Worm (Caenorhabditis elegans) whole organism, late embryonic: ENCODE measurements around the gene daf-31.

Experiments
- C08G9.2 ChIP-seq: sonication (generic microtip); optimal IDR thresholded peaks from 2 replicates; lab custom pipeline; 2016; ENCODE audit warnings: mild to moderate bottlenecking, missing genetic modification characterization, moderate library complexity, missing compliant biosample characterization
- C38D4.7 ChIP-seq: fragments of 200-800 bp; sonication (Bioruptor generic); optimal IDR thresholded peaks from 2 replicates; lab custom pipeline; 2018; ENCODE audit warnings: mild to moderate bottlenecking, missing genetic modification characterization, moderate library complexity, missing compliant biosample characterization
- K02D7.2 ChIP-seq: sonication (generic microtip); optimal IDR thresholded peaks from 2 replicates; lab custom pipeline; 2017; ENCODE audit warnings: mild to moderate bottlenecking, missing genetic modification characterization, missing compliant biosample characterization
- K09A11.1 ChIP-seq: sonication (generic microtip); optimal IDR thresholded peaks from 2 replicates; lab custom pipeline; 2017; ENCODE audit warnings: antibody characterized with exemption, mild to moderate bottlenecking, missing genetic modification characterization, missing compliant biosample characterization; ENCODE audit not compliant: insufficient read depth
- T23F11.4 ChIP-seq: fragments of 200-800 bp; sonication (Bioruptor generic); optimal IDR thresholded peaks from 2 replicates; lab custom pipeline; 2018; ENCODE audit warnings: mild to moderate bottlenecking, missing genetic modification characterization, missing compliant biosample characterization
- ahr-1 ChIP-seq: sonication (generic microtip); optimal IDR thresholded peaks from 2 replicates; lab custom pipeline; 2016; ENCODE audit warnings: missing genetic modification characterization, missing compliant biosample characterization
- ceh-14 ChIP-seq: sonication (generic microtip); optimal IDR thresholded peaks from 2 replicates; lab custom pipeline; 2016; ENCODE audit warnings: missing genotype, missing genetic modification characterization, missing compliant biosample characterization
- ceh-18 ChIP-seq: sonication (generic microtip); optimal IDR thresholded peaks from 2 replicates; lab custom pipeline; 2016; ENCODE audit warnings: missing genetic modification characterization, missing compliant biosample characterization
- ceh-2 ChIP-seq: sonication (generic microtip); optimal IDR thresholded peaks from 2 replicates; lab custom pipeline; 2016; ENCODE audit warnings: missing genotype, missing genetic modification characterization, missing compliant biosample characterization
- ceh-24 ChIP-seq: sonication (generic microtip); optimal IDR thresholded peaks from 2 replicates; lab custom pipeline; 2016; ENCODE audit warnings: mild to moderate bottlenecking, missing genetic modification characterization, missing compliant biosample characterization
- ceh-30 ChIP-seq: fragments of 150-350 bp; optimal IDR thresholded peaks from 2 replicates; lab custom pipeline; 2014; ENCODE audit warnings: missing biosample characterization, missing genetic modification characterization
- ceh-31 ChIP-seq: sonication (generic microtip); optimal IDR thresholded peaks from 2 replicates; lab custom pipeline; 2016; ENCODE audit warnings: missing genetic modification characterization, missing compliant biosample characterization
- ceh-34 ChIP-seq: sonication (generic microtip); optimal IDR thresholded peaks from 2 replicates; lab custom pipeline; 2016; ENCODE audit warnings: mild to moderate bottlenecking, missing genetic modification characterization, missing compliant biosample characterization
- ceh-48 ChIP-seq: sonication (generic microtip); optimal IDR thresholded peaks from 2 replicates; lab custom pipeline; 2016; ENCODE audit warnings: missing genetic modification characterization, inconsistent platforms, missing compliant biosample characterization
- che-1 ChIP-seq: sonication (generic microtip); optimal IDR thresholded peaks from 2 replicates; lab custom pipeline; 2016; ENCODE audit warnings: mild to moderate bottlenecking, missing genetic modification characterization, missing compliant biosample characterization
- elt-4 ChIP-seq: sonication (generic microtip); optimal IDR thresholded peaks from 2 replicates; lab custom pipeline; 2016; ENCODE audit warnings: missing genetic modification characterization, missing compliant biosample characterization
- ets-4 ChIP-seq: sonication (generic microtip); optimal IDR thresholded peaks from 2 replicates; lab custom pipeline; 2016; ENCODE audit warnings: missing genetic modification characterization, missing compliant biosample characterization
- eyg-1 ChIP-seq: sonication (generic microtip); optimal IDR thresholded peaks from 2 replicates; lab custom pipeline; 2016; ENCODE audit warnings: missing genotype, missing genetic modification characterization, missing compliant biosample characterization
- fkh-6 ChIP-seq: sonication (generic microtip); optimal IDR thresholded peaks from 2 replicates; lab custom pipeline; 2016; ENCODE audit warnings: missing genetic modification characterization, missing compliant biosample characterization
- hlh-15 ChIP-seq: sonication (generic microtip); optimal IDR thresholded peaks from 2 replicates; lab custom pipeline; 2016; ENCODE audit warnings: missing genetic modification characterization, missing compliant biosample characterization
- hlh-30 ChIP-seq: sonication (generic microtip); optimal IDR thresholded peaks from 2 replicates; lab custom pipeline; 2017; ENCODE audit warnings: antibody characterized with exemption, missing genetic modification characterization, missing compliant biosample characterization; ENCODE audit not compliant: insufficient read depth
- hlh-6 ChIP-seq: sonication (generic microtip); optimal IDR thresholded peaks from 2 replicates; lab custom pipeline; 2016; ENCODE audit warnings: missing genotype, missing genetic modification characterization, missing compliant biosample characterization
- lim-6 ChIP-seq: sonication (generic microtip); optimal IDR thresholded peaks from 2 replicates; lab custom pipeline; 2016; ENCODE audit warnings: missing genetic modification characterization, missing compliant biosample characterization
- lin-11 ChIP-seq: fragments of 200-800 bp; sonication (Bioruptor generic); optimal IDR thresholded peaks from 2 replicates; lab custom pipeline; 2018; ENCODE audit warnings: mild to moderate bottlenecking, missing genetic modification characterization, missing compliant biosample characterization
- madf-2 ChIP-seq: sonication (generic microtip); optimal IDR thresholded peaks from 2 replicates; lab custom pipeline; 2017; ENCODE audit warnings: missing genetic modification characterization, missing compliant biosample characterization
- mec-3 ChIP-seq: sonication (generic microtip); optimal IDR thresholded peaks from 2 replicates; lab custom pipeline; 2016; ENCODE audit warnings: borderline replicate concordance, missing genetic modification characterization, missing compliant biosample characterization
- nhr-11 ChIP-seq: fragments of 150-350 bp; optimal IDR thresholded peaks from 2 replicates; lab custom pipeline; 2014; ENCODE audit warnings: missing biosample characterization, missing genetic modification characterization
- nhr-232 ChIP-seq: sonication (generic microtip); optimal IDR thresholded peaks from 2 replicates; lab custom pipeline; 2016; ENCODE audit warnings: missing genetic modification characterization, missing compliant biosample characterization
- npax-4 ChIP-seq: sonication (generic microtip); optimal IDR thresholded peaks from 2 replicates; lab custom pipeline; 2016; ENCODE audit warnings: missing genetic modification characterization, missing compliant biosample characterization
- odd-2 ChIP-seq: sonication (generic microtip); optimal IDR thresholded peaks from 2 replicates; lab custom pipeline; 2017; ENCODE audit warnings: antibody characterized with exemption, mild to moderate bottlenecking, missing genetic modification characterization, missing compliant biosample characterization
- pat-9 ChIP-seq: fragments of 200-800 bp; sonication (Bioruptor generic); optimal IDR thresholded peaks from 2 replicates; lab custom pipeline; 2018; ENCODE audit warnings: mild to moderate bottlenecking, missing genetic modification characterization, moderate library complexity, missing compliant biosample characterization
- pax-1 ChIP-seq: fragments of 150-350 bp; optimal IDR thresholded peaks from 2 replicates; lab custom pipeline; 2014; ENCODE audit warnings: missing biosample characterization, missing genetic modification characterization
- pha-2 ChIP-seq: sonication (generic microtip); optimal IDR thresholded peaks from 2 replicates; lab custom pipeline; 2017; ENCODE audit warnings: mild to moderate bottlenecking, missing genetic modification characterization, missing compliant biosample characterization
- pros-1 ChIP-seq: fragments of 150-350 bp; optimal IDR thresholded peaks from 2 replicates; lab custom pipeline; 2014; ENCODE audit warnings: missing biosample characterization, missing genetic modification reagents, missing genetic modification characterization
- ref-2 ChIP-seq: sonication (generic microtip); optimal IDR thresholded peaks from 2 replicates; lab custom pipeline; 2016; ENCODE audit warnings: missing genetic modification characterization, missing compliant biosample characterization
- sox-4 ChIP-seq: sonication (generic microtip); optimal IDR thresholded peaks from 2 replicates; lab custom pipeline; 2017; ENCODE audit warnings: mild to moderate bottlenecking, missing genetic modification characterization, inconsistent platforms, missing compliant biosample characterization
- syd-9 ChIP-seq: sonication (generic microtip); optimal IDR thresholded peaks from 2 replicates; lab custom pipeline; 2016; ENCODE audit warnings: mild to moderate bottlenecking, missing genetic modification characterization, moderate library complexity, missing compliant biosample characterization
- tbx-2 ChIP-seq: sonication (generic microtip); optimal IDR thresholded peaks from 2 replicates; lab custom pipeline; 2016; ENCODE audit warnings: missing genetic modification characterization, missing compliant biosample characterization
- tbx-7 ChIP-seq: sonication (generic microtip); optimal IDR thresholded peaks from 2 replicates; lab custom pipeline; 2016; ENCODE audit warnings: missing genotype, missing genetic modification characterization, missing compliant biosample characterization
- ttx-3 ChIP-seq: sonication (generic microtip); optimal IDR thresholded peaks from 2 replicates; lab custom pipeline; 2016; ENCODE audit warnings: missing genetic modification reagents, missing genetic modification characterization, missing compliant biosample characterization
- unc-3 ChIP-seq, 2 experiments: fragments of 200-800 bp in 1 of 2; sonication (Bioruptor generic) in 1 of 2; sonication (generic microtip) in 1 of 2; conservative IDR thresholded peaks in 1 of 2; optimal IDR thresholded peaks in 1 of 2; 2 replicates each; pipeline versions ENCODE4 v1.3.6 to Lab custom; 2016 to 2022; ENCODE audit warnings: missing compliant biosample characterization in 2 of 2, missing genetic modification characterization in 2 of 2, missing genetic modification reagents in 1 of 2
- unc-42 ChIP-seq: sonication (generic microtip); optimal IDR thresholded peaks from 2 replicates; lab custom pipeline; 2016; ENCODE audit warnings: missing genotype, missing genetic modification characterization, missing compliant biosample characterization
- unc-55 ChIP-seq: sonication (generic microtip); optimal IDR thresholded peaks from 2 replicates; lab custom pipeline; 2017; ENCODE audit warnings: missing biosample characterization, missing genetic modification reagents, missing genetic modification characterization
- unc-86 ChIP-seq: sonication (generic microtip); optimal IDR thresholded peaks from 2 replicates; lab custom pipeline; 2016; ENCODE audit warnings: missing genetic modification characterization, missing compliant biosample characterization
- zip-5 ChIP-seq: sonication (generic microtip); optimal IDR thresholded peaks from 2 replicates; lab custom pipeline; 2016; ENCODE audit warnings: missing genetic modification characterization, missing compliant biosample characterization

Gene daf-31

DNA sequence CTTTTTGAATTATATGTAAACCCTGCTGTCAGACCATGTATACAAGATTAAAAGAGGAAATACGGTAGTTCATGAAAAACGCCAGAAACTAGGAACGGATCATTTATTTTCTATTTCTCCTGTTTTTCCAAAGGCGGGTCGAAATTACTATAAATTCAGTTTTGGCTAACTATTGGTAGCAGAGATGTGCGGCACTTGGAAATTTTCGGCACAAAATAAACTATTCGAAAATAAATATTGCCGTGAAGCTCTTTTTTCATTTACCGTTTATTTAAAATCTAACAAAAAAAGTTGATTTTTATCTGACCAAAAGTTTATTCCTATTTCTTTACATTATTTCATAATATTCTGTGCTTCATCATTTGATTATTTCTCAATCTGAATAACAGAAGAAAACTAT lies 46.0 kb upstream of the daf-31 start, which contains the start of gene T09A12.1:
Gene T09A12.1 (plus strand): TSS at position 301 of the 400 bp plus-strand sequence.
- no peak for TF ChIP-seq npax-4 (tag; lab: Kevin White, UChicago)
- no peak for TF ChIP-seq hlh-15 (tag; lab: Kevin White, UChicago)
- TF ChIP-seq pat-9 (tag; lab: Kevin White, UChicago), result no peak
- TF ChIP-seq tbx-7 (tag; lab: Kevin White, UChicago), result no peak
- TF ChIP-seq fkh-6 (tag; lab: Kevin White, UChicago), result no peak
- no peak for TF ChIP-seq ahr-1 (tag; lab: Kevin White, UChicago)
- no peak for TF ChIP-seq nhr-232
- TF ChIP-seq hlh-30, result no peak
- TF ChIP-seq pha-2, result no peak

DNA sequence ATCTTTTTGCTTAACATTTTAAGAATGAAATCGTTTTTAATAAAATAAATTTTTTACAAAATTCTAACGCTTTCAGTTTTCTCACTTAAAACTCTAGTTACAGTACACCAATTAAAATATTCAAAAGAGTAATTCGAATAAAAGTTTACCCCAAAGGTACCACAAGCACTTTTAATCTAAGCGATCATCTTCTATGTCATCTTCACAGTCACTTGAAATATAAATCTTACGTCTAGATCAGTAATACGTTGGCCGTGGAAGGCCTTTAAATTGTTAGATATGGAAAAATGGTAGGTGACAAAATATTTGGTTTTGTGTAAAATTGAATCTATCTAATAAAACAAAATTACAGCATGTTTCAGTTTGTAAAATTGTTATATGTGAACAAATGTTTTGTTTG lies 42.7 kb upstream of the daf-31 start:
- TF ChIP-seq eyg-1 (tag; lab: Kevin White, UChicago) (no peak), pax-1 (tag; lab: Kevin White, UChicago) (no peak), ceh-24 (no peak), ceh-48 (no peak), sox-4 (tag; lab: Kevin White, UChicago) (no peak), nhr-11 (tag; lab: Kevin White, UChicago) (no peak), ttx-3 (no peak), unc-86 (tag; lab: Kevin White, UChicago) (no peak), mec-3 (tag; lab: Kevin White, UChicago) (no peak), hlh-6 (no peak), tbx-7 (tag; lab: Kevin White, UChicago) (no peak), pros-1 (tag; lab: Kevin White, UChicago) (no peak)

DNA sequence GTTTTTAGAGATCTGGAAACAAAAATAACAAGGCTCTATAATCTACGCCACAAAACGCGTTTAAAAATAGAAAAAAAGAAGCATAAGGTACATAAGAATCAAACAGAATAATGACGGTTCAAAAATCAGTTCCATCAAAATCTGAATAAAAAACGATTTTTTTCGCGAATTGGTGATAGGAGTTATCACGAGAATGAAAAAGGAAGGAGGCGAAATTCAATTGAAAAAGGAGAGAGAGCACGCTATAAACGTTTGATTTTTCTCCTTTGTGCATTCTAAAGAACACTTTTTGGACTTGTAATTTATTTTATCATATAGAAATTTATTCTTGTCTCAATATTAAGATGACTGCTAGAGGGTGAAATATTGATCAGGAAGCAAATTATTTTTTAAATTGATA lies 38.7 kb upstream of the daf-31 start:
- TF ChIP-seq tbx-2 (tag; lab: Kevin White, UChicago) (no peak), unc-86 (tag; lab: Kevin White, UChicago) (no peak), che-1 (tag; lab: Kevin White, UChicago) (no peak), ref-2 (tag; lab: Kevin White, UChicago) (no peak), ceh-30 (tag; lab: Kevin White, UChicago) (no peak), madf-2 (tag; lab: Kevin White, UChicago) (no peak), unc-42 (no peak), ahr-1 (tag; lab: Kevin White, UChicago) (no peak), odd-2 (tag; lab: Kevin White, UChicago) (no peak), T23F11.4 (no peak), C08G9.2 (tag; lab: Kevin White, UChicago) (no peak), unc-55 (GFP tag; lab: Kevin White, UChicago) (no peak), ceh-2 (tag; lab: Kevin White, UChicago) (no peak), ceh-48 (no peak), ets-4 (tag; lab: Kevin White, UChicago) (no peak), nhr-11 (tag; lab: Kevin White, UChicago) (no peak)

DNA sequence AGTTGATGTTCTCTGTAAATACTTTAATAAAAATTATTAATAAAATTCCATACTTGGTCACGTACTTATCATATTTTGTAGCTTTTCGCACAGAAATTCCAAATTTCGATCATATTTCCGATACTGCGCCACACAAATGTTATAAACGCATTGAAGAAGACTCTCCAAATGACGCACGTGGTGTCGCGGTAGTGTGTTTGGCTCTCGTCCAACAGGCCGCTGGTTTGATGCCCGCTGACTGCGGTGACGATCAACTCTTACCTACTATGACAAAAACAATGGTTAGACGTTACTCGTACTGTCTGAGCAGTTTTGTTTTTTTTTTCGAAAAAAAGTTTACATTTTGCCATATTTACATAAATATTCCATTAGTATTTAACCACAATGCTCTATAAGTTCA lies 37.2 kb upstream of the daf-31 start:
- peak; percentile 90 for TF ChIP-seq K09A11.1 (tag; lab: Kevin White, UChicago)
- peak; percentile 53 for TF ChIP-seq ceh-30 (tag; lab: Kevin White, UChicago)
- peak; percentile 94 for TF ChIP-seq C38D4.7 (GFP tag; lab: Kevin White, UChicago)
- TF ChIP-seq che-1 (tag; lab: Kevin White, UChicago), result peak; percentile 95
- peak; percentile 90 for TF ChIP-seq syd-9 (tag; lab: Kevin White, UChicago)
- TF ChIP-seq elt-4 (tag; lab: Kevin White, UChicago), result no peak
- TF ChIP-seq ceh-18, result peak; percentile 77
- peak; percentile 89 for TF ChIP-seq ceh-14
- peak; percentile 56 for TF ChIP-seq pros-1 (tag; lab: Kevin White, UChicago)
- TF ChIP-seq C08G9.2 (tag; lab: Kevin White, UChicago), result peak; percentile 82
- peak; percentile 84 for TF ChIP-seq K02D7.2 (tag; lab: Kevin White, UChicago)
- TF ChIP-seq hlh-15 (tag; lab: Kevin White, UChicago), result peak; percentile 92
- TF ChIP-seq pha-2, result peak; percentile 95
- TF ChIP-seq ceh-31 (tag; lab: Kevin White, UChicago), result peak; percentile 73
- TF ChIP-seq T23F11.4, result peak; percentile 93
- TF ChIP-seq zip-5 (tag; lab: Kevin White, UChicago), result peak; percentile 88
- TF ChIP-seq npax-4 (tag; lab: Kevin White, UChicago), result peak; percentile 88
- TF ChIP-seq unc-3 (GFP tag; conservative IDR thresholded peaks at IDR 0.05; lab: Robert Waterston, UW), result peak; percentile 93
- peak; percentile 93 for TF ChIP-seq unc-3 (tag; optimal IDR thresholded peaks at IDR 0.05; lab: Kevin White, UChicago)
- peak; percentile 90 for TF ChIP-seq eyg-1 (tag; lab: Kevin White, UChicago)
- peak; percentile 96 for TF ChIP-seq hlh-6
- TF ChIP-seq ceh-2 (tag; lab: Kevin White, UChicago), result peak; percentile 90
- peak; percentile 95 for TF ChIP-seq pat-9 (tag; lab: Kevin White, UChicago)
- TF ChIP-seq lin-11 (tag; lab: Kevin White, UChicago), result peak; percentile 95
- TF ChIP-seq lim-6 (tag; lab: Kevin White, UChicago), result peak; percentile 9
- peak; percentile 95 for TF ChIP-seq ceh-34 (tag; lab: Kevin White, UChicago)
- peak; percentile 89 for TF ChIP-seq ceh-24
